Fruit fly (Drosophila melanogaster): ENCODE measurements around the gene Lcp65Ae.
"Not testable (repeated sequence)": the region's sequence is repeated elsewhere in the genome, so short reads cannot be mapped to it uniquely, and the experiment has no call there.

DNA sequence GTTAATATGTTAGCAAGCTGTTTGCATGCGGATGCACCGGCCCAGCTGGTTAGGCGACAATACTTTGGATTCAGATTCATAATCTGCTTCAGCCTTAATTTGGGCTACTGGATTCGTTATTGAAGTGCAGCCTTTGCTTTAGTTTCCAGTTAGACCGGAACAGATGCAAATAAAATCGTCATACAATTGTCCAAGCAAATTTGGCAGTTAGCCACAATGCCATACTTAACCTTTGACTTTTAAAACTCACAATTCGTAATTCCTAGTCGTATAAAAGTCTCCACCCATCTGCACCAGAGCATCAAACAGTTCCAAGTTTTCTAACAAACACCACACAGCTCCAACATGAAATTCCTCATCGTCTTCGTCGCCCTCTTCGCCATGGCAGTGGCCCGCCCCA lies 11.3 kb upstream of the Lcp65Ae start, which contains the start of gene Lcp65Ab1:
- TF ChIP-seq lola (GFP tag; optimal IDR thresholded peaks at IDR 0.05); dsf (GFP tag; optimal IDR thresholded peaks at IDR 0.05; ENCODE audit: borderline replicate concordance); h (GFP tag; optimal IDR thresholded peaks at IDR 0.05); Hr83 (GFP tag; optimal IDR thresholded peaks at IDR 0.05; ENCODE audit: poor library complexity, severe bottlenecking); Jra (GFP tag; optimal IDR thresholded peaks at IDR 0.05): not testable (repeated sequence)

All from whole organism, wandering third instar larva.